Worm (Caenorhabditis elegans): ENCODE data around the gene T25D3.3.
A peak's percentile ranks its signal among the peaks of the same experiment; 100 is the strongest.

Gene T25D3.3

ce11 chrII:155904-156303 is 3.5 kb downstream of the T25D3.3 start, which contains the start of gene mrpl-28 (continued):
- TF ChIP-seq nhr-90 (tag; optimal IDR thresholded peaks at IDR 0.05; ENCODE audit: poor library complexity) = peak; percentile 98
- TF ChIP-seq ztf-11 (tag; optimal IDR thresholded peaks at IDR 0.05) = peak; percentile 19 to 91
- TF ChIP-seq mab-9 (GFP tag; IDR thresholded peaks at IDR 0.05) = peak; percentile 86
- TF ChIP-seq nhr-11 (tag; optimal IDR thresholded peaks at IDR 0.05) = peak; percentile 81
- TF ChIP-seq unc-98 (GFP tag; IDR thresholded peaks at IDR 0.05) = peak; percentile 82
- TF ChIP-seq blmp-1 (tag; optimal IDR thresholded peaks at IDR 0.05) = peak; percentile 60
- peak; percentile 81 for TF ChIP-seq elt-2 (tag; optimal IDR thresholded peaks at IDR 0.05)
- peak; percentile 95 for TF ChIP-seq C16A3.4 (tag; optimal IDR thresholded peaks at IDR 0.05)
- peak; percentile 93 for TF ChIP-seq grh-1 (GFP tag; IDR thresholded peaks at IDR 0.05)
- peak in 1 of 2 experiments; percentile 85 for TF ChIP-seq mdl-1 (tag; optimal IDR thresholded peaks at IDR 0.05)
- peak; percentile 81 for TF ChIP-seq nhr-77 (tag; optimal IDR thresholded peaks at IDR 0.05)
- TF ChIP-seq fkh-8 (tag; optimal IDR thresholded peaks at IDR 0.05) = peak; percentile 94
- peak; percentile 94 for TF ChIP-seq isw-1 (GFP tag; IDR thresholded peaks at IDR 0.05)
- TF ChIP-seq ets-5 (GFP tag; IDR thresholded peaks at IDR 0.05) = no peak
- TF ChIP-seq ceh-8 (GFP tag; optimal IDR thresholded peaks at IDR 0.05) = peak; percentile 92
- no peak for TF ChIP-seq vab-15 (tag; optimal IDR thresholded peaks at IDR 0.05)
- TF ChIP-seq hlh-4 (tag; optimal IDR thresholded peaks at IDR 0.05) = no peak
- peak; percentile 90 for TF ChIP-seq C04F5.9 (tag; optimal IDR thresholded peaks at IDR 0.05)
- TF ChIP-seq F16B12.6 (tag; optimal IDR thresholded peaks at IDR 0.05) = peak; percentile 100
- peak; percentile 97 to 98 (median 97) for TF ChIP-seq dpl-1 (GFP tag; optimal IDR thresholded peaks at IDR 0.05)
- TF ChIP-seq Y116A8C.19 (tag; optimal IDR thresholded peaks at IDR 0.05; ENCODE audit: borderline replicate concordance) = no peak
- TF ChIP-seq sup-37 (GFP tag; optimal IDR thresholded peaks at IDR 0.05) = peak; percentile 72
- peak; percentile 65 for TF ChIP-seq nhr-237 (tag; optimal IDR thresholded peaks at IDR 0.05)
- TF ChIP-seq nhr-28 (tag; optimal IDR thresholded peaks at IDR 0.05) = peak; percentile 48
- TF ChIP-seq unc-30 (tag; optimal IDR thresholded peaks at IDR 0.05) = peak; percentile 71
- peak; percentile 60 for TF ChIP-seq nhr-76 (tag; optimal IDR thresholded peaks at IDR 0.05)
- TF ChIP-seq unc-130 (tag; optimal IDR thresholded peaks at IDR 0.05) = peak; percentile 95
- TF ChIP-seq irx-1 (tag; optimal IDR thresholded peaks at IDR 0.05) = peak; percentile 95
- peak; percentile 63 for TF ChIP-seq fkh-10 (GFP tag; optimal IDR thresholded peaks at IDR 0.05)
- peak; percentile 97 for TF ChIP-seq nhr-20 (tag; optimal IDR thresholded peaks at IDR 0.05)
- peak; percentile 96 for TF ChIP-seq unc-86 (tag; optimal IDR thresholded peaks at IDR 0.05)
- peak; percentile 69 for TF ChIP-seq aha-1 (tag; optimal IDR thresholded peaks at IDR 0.05)
- no peak for TF ChIP-seq nhr-84 (tag; optimal IDR thresholded peaks at IDR 0.05)
- peak; percentile 79 for TF ChIP-seq snpc-4 (tag; optimal IDR thresholded peaks at IDR 0.05)
- TF ChIP-seq efl-1 (optimal IDR thresholded peaks at IDR 0.05) = peak; percentile 93 to 98
- TF ChIP-seq efl-1 (GFP tag; optimal IDR thresholded peaks at IDR 0.05 in 1 of 2) = peak; percentile 97 to 100
- no peak for TF ChIP-seq sptf-1 (tag; optimal IDR thresholded peaks at IDR 0.05)
- peak; percentile 84 for TF ChIP-seq sox-4 (tag; optimal IDR thresholded peaks at IDR 0.05)

DNA sequence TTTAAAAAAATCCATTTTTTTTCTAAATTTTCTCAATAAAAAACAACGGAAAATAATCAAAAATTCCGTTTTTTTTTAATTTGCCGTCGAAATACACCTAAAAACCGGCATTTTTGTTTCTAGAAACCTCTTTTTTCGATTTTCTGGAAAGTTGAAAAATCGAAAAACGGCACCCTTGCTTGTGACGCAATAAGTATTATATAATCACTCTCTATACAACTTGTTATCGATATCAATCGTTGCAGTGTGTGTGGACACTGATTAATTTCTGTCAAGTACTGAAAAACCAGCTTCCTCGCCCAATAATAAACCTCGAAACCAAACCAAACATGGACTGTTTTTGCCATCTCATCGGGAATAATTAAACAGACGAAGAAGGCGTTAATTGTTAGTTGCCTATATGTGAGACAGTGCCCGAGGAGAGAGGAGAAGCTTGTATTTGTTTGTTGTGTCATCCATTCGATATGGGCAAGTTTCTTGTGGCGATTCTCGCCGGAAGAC is 4.7 kb downstream of the T25D3.3 start:
- TF ChIP-seq efl-1 (optimal IDR thresholded peaks at IDR 0.05) = no peak
- TF ChIP-seq efl-1 (GFP tag; optimal IDR thresholded peaks at IDR 0.05 in 1 of 2) = peak in 1 of 2 experiments; percentile 78
- TF ChIP-seq dpl-1 (GFP tag; optimal IDR thresholded peaks at IDR 0.05) = no peak
- TF ChIP-seq zip-4 (GFP tag; optimal IDR thresholded peaks at IDR 0.05) = no peak

DNA sequence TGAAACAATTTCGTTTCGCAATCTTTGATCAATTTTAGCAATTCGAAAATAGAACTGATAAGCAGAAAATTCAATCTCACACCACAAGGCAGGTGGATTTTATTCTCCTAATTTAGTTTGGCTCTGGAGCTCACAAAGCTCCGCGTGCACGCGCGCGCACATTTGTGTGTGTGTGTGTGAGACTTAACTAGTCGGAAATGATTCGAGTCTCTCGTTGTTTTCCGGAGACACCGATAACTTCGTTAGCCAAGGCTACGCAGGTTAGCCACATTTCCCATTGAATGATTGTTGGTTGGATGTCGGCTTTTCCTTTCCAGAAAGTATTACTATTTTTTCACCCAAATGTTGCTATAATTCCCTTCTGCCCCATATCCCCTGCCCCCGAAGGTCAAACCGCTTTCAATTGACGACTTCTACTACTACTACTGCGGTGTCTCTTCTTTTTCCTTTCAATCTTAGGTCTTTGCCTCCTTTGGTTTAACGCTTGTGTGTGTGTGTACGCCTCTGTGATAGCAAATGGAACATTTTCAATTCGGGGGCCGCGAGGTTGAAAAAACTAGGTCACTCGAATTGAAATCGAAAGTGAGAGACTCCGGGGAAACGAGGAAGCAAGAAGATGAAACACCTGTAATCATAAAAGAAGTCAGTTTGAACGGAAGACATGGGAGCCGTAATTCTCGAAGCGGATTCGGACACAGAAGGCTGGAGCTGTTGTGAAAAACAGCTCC is 5.8 kb downstream of the T25D3.3 start:
- TF ChIP-seq mef-2 (tag; optimal IDR thresholded peaks at IDR 0.05) = no peak
- TF ChIP-seq F16B12.6 (tag; optimal IDR thresholded peaks at IDR 0.05) = no peak
- peak; percentile 27 for TF ChIP-seq nhr-85 (tag)
- no peak for TF ChIP-seq lin-13 (GFP tag; optimal IDR thresholded peaks at IDR 0.05)
- TF ChIP-seq nhr-47 (tag; optimal IDR thresholded peaks at IDR 0.05) = peak; percentile 44
- TF ChIP-seq unc-86 (tag; optimal IDR thresholded peaks at IDR 0.05) = no peak
- TF ChIP-seq swsn-7 (tag; optimal IDR thresholded peaks at IDR 0.05) = peak; percentile 6
- no peak for TF ChIP-seq fkh-10 (GFP tag; optimal IDR thresholded peaks at IDR 0.05)
- TF ChIP-seq sptf-1 (tag; optimal IDR thresholded peaks at IDR 0.05) = no peak
- TF ChIP-seq ztf-4 (tag; optimal IDR thresholded peaks at IDR 0.05) = no peak
- TF ChIP-seq ceh-88 (GFP tag; IDR thresholded peaks at IDR 0.05) = no peak
- TF ChIP-seq nhr-20 (tag; optimal IDR thresholded peaks at IDR 0.05) = no peak
- no peak for TF ChIP-seq tlp-1 (tag; optimal IDR thresholded peaks at IDR 0.05)
- no peak for TF ChIP-seq grh-1 (GFP tag; IDR thresholded peaks at IDR 0.05)
- no peak for TF ChIP-seq ces-1 (GFP tag; optimal IDR thresholded peaks at IDR 0.05)
- peak; percentile 76 for TF ChIP-seq fkh-8 (tag; optimal IDR thresholded peaks at IDR 0.05)
- no peak for TF ChIP-seq nhr-28 (tag; optimal IDR thresholded peaks at IDR 0.05)
- TF ChIP-seq fos-1 (tag; optimal IDR thresholded peaks at IDR 0.05) = no peak
- TF ChIP-seq nhr-90 (tag; optimal IDR thresholded peaks at IDR 0.05; ENCODE audit: poor library complexity) = no peak

All from whole organism, L1 larva.